Fruit fly (Drosophila melanogaster) whole organism: ENCODE measurements around the gene PpD6.

Experiments used
- CG8478 ChIP-seq: fragments of >200 bp; optimal IDR thresholded peaks from 2 replicates; lab custom pipeline; 2018; ENCODE audit warnings: inconsistent platforms
- Dll ChIP-seq: fragments of >200 bp; optimal IDR thresholded peaks from 2 replicates; lab custom pipeline; 2017
- EcR ChIP-seq, 2 experiments: fragments of >200 bp; optimal IDR thresholded peaks; 2 replicates each; lab custom pipeline; 2017; ENCODE audit warnings: missing biosample characterization in 2 of 2, missing genetic modification characterization in 2 of 2, missing genetic modification reagents in 2 of 2
- pan ChIP-seq: fragments of >200 bp; optimal IDR thresholded peaks from 2 replicates; lab custom pipeline; 2017
- psq ChIP-seq: fragments of >200 bp; optimal IDR thresholded peaks from 2 replicates; lab custom pipeline; 2017
- usp ChIP-seq: fragments of >200 bp; optimal IDR thresholded peaks from 2 replicates; lab custom pipeline; 2017; ENCODE audit warnings: missing biosample characterization, missing genetic modification characterization, mixed read lengths

DNA sequence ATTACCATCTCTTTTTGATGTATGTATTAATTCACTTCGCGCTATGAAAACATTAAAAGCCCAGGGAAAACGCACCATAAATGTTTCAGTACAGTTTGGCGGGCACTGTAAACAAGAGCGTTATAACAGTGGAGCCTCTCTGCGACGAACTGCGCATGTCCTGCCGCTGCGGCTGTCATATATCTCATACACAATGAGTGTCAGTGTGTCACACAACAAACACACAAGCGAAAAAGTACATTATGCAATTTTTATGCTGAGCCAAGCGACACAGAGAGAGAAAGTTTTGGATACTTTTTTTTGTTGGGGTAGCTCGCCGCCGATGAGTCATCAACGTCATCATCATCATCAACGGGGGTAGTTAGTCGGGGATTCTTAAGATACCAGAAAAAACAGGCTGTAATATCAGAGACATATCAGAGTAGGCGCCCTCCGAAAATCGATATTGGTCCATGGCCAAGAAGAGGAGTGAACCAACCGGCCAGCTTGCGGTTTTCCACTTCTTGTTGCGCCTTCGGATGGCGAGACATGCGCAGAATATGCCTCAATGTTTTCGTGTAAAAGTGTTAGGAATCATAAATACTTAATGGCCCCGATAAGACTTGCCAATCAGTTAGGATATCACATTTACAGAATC lies 21.1 kb upstream of the PpD6 start:
- TF ChIP-seq psq (lab: Kevin White, UChicago) = no peak
- no peak for TF ChIP-seq CG8478 (lab: Kevin White, UChicago)
- TF ChIP-seq usp (GFP tag; lab: Kevin White, UChicago) = no peak
- no peak for TF ChIP-seq Dll (lab: Kevin White, UChicago)
- no peak for TF ChIP-seq EcR (GFP tag; optimal IDR thresholded peaks at IDR 0.05; lab: Kevin White, UChicago)
- TF ChIP-seq pan = no peak
